Worm (Caenorhabditis elegans): ENCODE measurements around the gene F52B11.2.

F52B11.2 gene

DNA sequence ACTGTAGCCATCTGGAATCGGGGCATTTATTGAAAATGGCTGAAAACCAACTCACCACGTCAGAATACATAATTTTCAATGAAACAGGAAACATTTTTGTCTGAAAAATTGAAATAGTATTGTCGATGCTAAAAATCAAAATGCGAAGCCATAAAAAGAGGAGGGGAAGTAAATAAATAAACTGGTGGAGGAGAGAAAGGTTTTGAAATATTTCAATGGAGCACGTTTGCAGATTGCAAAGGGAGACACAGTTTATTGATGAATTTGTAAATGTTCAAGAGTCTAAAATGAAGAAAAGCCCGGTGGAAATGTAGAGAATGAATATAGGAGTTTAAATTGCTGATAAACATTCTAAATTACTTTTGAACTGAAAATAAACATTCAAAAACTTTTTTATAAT lies 19.7 kb downstream of the F52B11.2 start, which contains the start of gene F52B11.5 (continued):
- TF ChIP-seq nhr-237 (tag; optimal IDR thresholded peaks at IDR 0.05) (no peak), nhr-21 (tag; optimal IDR thresholded peaks at IDR 0.05) (no peak), peb-1 (tag; optimal IDR thresholded peaks at IDR 0.05) (no peak), sma-9 (GFP tag; optimal IDR thresholded peaks at IDR 0.05) (no peak), sma-9 (tag; optimal IDR thresholded peaks at IDR 0.05) (no peak), zag-1 (tag; optimal IDR thresholded peaks at IDR 0.05) (no peak), ZK546.5 (tag; optimal IDR thresholded peaks at IDR 0.05) (no peak), nhr-25 (tag; optimal IDR thresholded peaks at IDR 0.05) (no peak)

DNA sequence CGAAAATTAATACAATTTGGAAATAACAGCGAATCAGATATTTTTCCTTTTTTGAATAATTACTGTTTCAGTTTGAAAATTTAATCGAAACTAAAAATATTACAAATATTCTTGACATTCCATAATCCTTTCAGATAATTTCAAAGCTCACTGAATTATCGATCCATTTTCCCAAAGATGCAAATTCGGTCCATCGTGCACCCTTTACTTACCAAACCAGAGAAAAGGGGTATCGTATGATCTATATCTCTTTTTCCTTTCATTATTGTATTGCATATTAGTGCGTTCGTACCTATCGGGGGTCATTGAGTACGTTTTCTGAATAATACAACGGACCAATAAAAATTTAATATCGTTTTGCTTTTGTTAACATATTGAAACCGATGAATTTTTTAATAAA lies 21.4 kb downstream of the F52B11.2 start:
- TF ChIP-seq F13H6.1 (tag; optimal IDR thresholded peaks at IDR 0.05): no peak
- no peak for TF ChIP-seq fos-1 (tag; optimal IDR thresholded peaks at IDR 0.05)

- TF ChIP-seq lin-13 (GFP tag; optimal IDR thresholded peaks at IDR 0.05): no peak
- no peak for TF ChIP-seq Y55F3AM.14 (GFP tag; optimal IDR thresholded peaks at IDR 0.05)
- TF ChIP-seq sma-3 (GFP tag; optimal IDR thresholded peaks at IDR 0.05): no peak
- no peak for TF ChIP-seq lin-39 (tag; optimal IDR thresholded peaks at IDR 0.05)
- no peak for TF ChIP-seq unc-55 (GFP tag; optimal IDR thresholded peaks at IDR 0.05)
- TF ChIP-seq sem-4 (tag; optimal IDR thresholded peaks at IDR 0.05): no peak
- no peak for TF ChIP-seq mdl-1 (tag; optimal IDR thresholded peaks at IDR 0.05)
- no peak for TF ChIP-seq nhr-12 (tag; optimal IDR thresholded peaks at IDR 0.05)
- TF ChIP-seq ztf-4 (tag; optimal IDR thresholded peaks at IDR 0.05): no peak
- TF ChIP-seq dmd-4 (tag; optimal IDR thresholded peaks at IDR 0.05): no peak
- TF ChIP-seq snpc-4 (tag; optimal IDR thresholded peaks at IDR 0.05): no peak
- TF ChIP-seq blmp-1 (tag; optimal IDR thresholded peaks at IDR 0.05; ENCODE audit: insufficient read depth): no peak
- TF ChIP-seq gmeb-1 (tag; optimal IDR thresholded peaks at IDR 0.05): no peak
- TF ChIP-seq sma-9 (GFP tag; optimal IDR thresholded peaks at IDR 0.05): no peak
- TF ChIP-seq sma-9 (tag; optimal IDR thresholded peaks at IDR 0.05): no peak
Measured at ce11 chrIV:14106274-14106673, 22.9 kb downstream of the F52B11.2 start, which contains the start of gene ins-34. Gene ins-34, plus strand, starts transcription at chrIV:14106574.

- no peak for TF ChIP-seq ztf-1 (GFP tag; conservative IDR thresholded peaks at IDR 0.05)
- TF ChIP-seq gmeb-1 (tag; optimal IDR thresholded peaks at IDR 0.05): no peak
- no peak for TF ChIP-seq fos-1 (tag; optimal IDR thresholded peaks at IDR 0.05)
- no peak for TF ChIP-seq mab-5 (tag; optimal IDR thresholded peaks at IDR 0.05)
- TF ChIP-seq F13H6.1 (tag; optimal IDR thresholded peaks at IDR 0.05): no peak
- no peak for TF ChIP-seq elt-1 (tag; optimal IDR thresholded peaks at IDR 0.05)
- no peak for TF ChIP-seq alr-1 (tag; optimal IDR thresholded peaks at IDR 0.05)
- TF ChIP-seq C34F6.9 (tag; optimal IDR thresholded peaks at IDR 0.05): no peak
- no peak for TF ChIP-seq sma-9 (GFP tag; optimal IDR thresholded peaks at IDR 0.05)
- TF ChIP-seq sma-9 (tag; optimal IDR thresholded peaks at IDR 0.05): no peak
- TF ChIP-seq nhr-77 (tag; optimal IDR thresholded peaks at IDR 0.05): no peak
- TF ChIP-seq nhr-23 (tag; optimal IDR thresholded peaks at IDR 0.05): no peak
Measured at ce11 chrIV:14107647-14108046, 24.3 kb downstream of the F52B11.2 start.

- TF ChIP-seq mbf-1 (tag; optimal IDR thresholded peaks at IDR 0.05): no peak
- no peak for TF ChIP-seq skn-1 (tag; optimal IDR thresholded peaks at IDR 0.05)
- TF ChIP-seq unc-62 (GFP tag; optimal IDR thresholded peaks at IDR 0.05): no peak
- TF ChIP-seq lin-11 (tag; optimal IDR thresholded peaks at IDR 0.05): no peak
- no peak for TF ChIP-seq nhr-25 (tag; optimal IDR thresholded peaks at IDR 0.05)
- TF ChIP-seq ztf-11 (tag; optimal IDR thresholded peaks at IDR 0.05): no peak
Measured at ce11 chrIV:14113621-14114020, 30.3 kb downstream of the F52B11.2 start.

DNA sequence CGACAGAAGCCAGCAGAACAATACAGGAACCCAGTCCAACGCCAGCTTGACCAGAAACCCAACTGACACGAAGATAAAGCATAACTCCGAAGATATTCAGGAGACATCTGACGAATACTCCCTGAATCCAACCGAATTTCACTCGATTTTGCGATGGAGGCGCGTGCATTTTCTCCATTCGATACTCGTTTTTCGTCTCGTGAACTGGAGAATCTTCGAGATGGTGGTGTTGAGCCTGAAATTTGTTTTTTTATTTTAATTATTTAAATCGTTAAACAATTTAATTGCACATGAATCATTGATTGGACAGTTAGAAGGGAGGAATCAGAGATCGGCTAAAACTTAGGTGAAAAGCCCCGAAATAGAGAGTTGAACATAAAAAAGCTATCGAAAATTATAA lies 31.0 kb downstream of the F52B11.2 start:
- TF ChIP-seq peb-1 (tag; optimal IDR thresholded peaks at IDR 0.05): no peak
- TF ChIP-seq lin-11 (tag; optimal IDR thresholded peaks at IDR 0.05): no peak
- TF ChIP-seq ztf-1 (GFP tag; conservative IDR thresholded peaks at IDR 0.05): no peak
- TF ChIP-seq ztf-4 (tag; optimal IDR thresholded peaks at IDR 0.05): no peak
- no peak for TF ChIP-seq unc-62 (GFP tag; optimal IDR thresholded peaks at IDR 0.05)
- no peak for TF ChIP-seq blmp-1 (tag; optimal IDR thresholded peaks at IDR 0.05; ENCODE audit: insufficient read depth)
- no peak for TF ChIP-seq nhr-12 (tag; optimal IDR thresholded peaks at IDR 0.05)
- TF ChIP-seq lin-13 (GFP tag; optimal IDR thresholded peaks at IDR 0.05): no peak
- TF ChIP-seq nhr-25 (tag; optimal IDR thresholded peaks at IDR 0.05): no peak
